Worm (Caenorhabditis elegans): ENCODE measurements around the gene eif-3.L.

eif-3.L gene

ce11 chrII:5579236-5579635 is 43.0 kb downstream of the eif-3.L start:
- TF ChIP-seq ztf-23 (GFP tag; IDR thresholded peaks at IDR 0.05) (no peak), tab-1 (GFP tag; IDR thresholded peaks at IDR 0.05) (no peak), cog-1 (tag; optimal IDR thresholded peaks at IDR 0.05) (no peak), klf-2 (GFP tag; conservative IDR thresholded peaks at IDR 0.05) (no peak), med-1 (GFP tag; optimal IDR thresholded peaks at IDR 0.05; ENCODE audit: insufficient read depth) (no peak), flt-1 (GFP tag; IDR thresholded peaks at IDR 0.05) (no peak), T22C8.4 (GFP tag; IDR thresholded peaks at IDR 0.05) (no peak), ztf-29 (GFP tag; IDR thresholded peaks at IDR 0.05) (no peak)

DNA sequence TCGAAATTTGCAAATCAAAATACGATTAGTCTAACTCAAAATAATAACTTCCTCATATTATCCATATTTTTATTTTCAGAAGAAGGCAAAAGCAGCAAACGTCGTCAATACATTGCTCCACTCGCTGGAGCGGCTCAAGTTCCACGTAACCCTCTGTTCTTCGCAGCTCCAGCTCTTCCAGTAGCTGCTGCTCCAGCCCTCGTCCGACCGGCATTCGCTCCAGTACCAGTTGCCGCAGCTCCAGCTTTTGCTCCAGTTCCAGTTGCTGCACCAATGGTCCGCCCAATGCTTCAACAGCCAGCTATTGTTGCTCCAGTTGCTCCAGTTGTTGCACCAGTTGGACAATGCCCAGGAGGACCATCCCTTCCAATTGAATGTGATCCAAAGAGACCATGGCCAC is 43.6 kb downstream of the eif-3.L start:
- TF ChIP-seq ztf-23 (GFP tag; IDR thresholded peaks at IDR 0.05) (no peak), ref-1 (GFP tag; conservative IDR thresholded peaks at IDR 0.05) (no peak)

DNA sequence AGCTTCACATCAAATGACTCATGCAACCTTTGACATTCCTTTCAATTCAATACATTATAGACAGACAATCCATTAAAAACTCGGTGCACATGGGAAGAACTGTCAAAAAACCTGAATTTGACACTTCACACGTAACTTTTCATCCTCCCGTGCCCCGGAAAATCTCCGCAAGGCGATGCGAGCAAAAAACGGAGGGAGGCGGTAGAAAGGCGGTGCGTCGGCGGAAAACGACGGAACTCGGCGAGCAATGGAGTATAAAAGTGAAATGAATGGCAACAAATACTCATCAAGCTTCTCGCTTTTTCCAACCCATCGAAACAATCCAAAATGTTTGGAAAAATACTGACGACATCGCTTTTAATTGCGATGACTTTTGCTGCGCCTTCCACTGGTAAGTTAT is 44.2 kb downstream of the eif-3.L start, which contains the start of gene T25E4.1:
TSS of gene T25E4.1 (plus strand) at position 301 of the 400 bp plus-strand sequence.
- TF ChIP-seq tab-1 (GFP tag; IDR thresholded peaks at IDR 0.05) (no peak), ztf-29 (GFP tag; IDR thresholded peaks at IDR 0.05) (no peak)

DNA sequence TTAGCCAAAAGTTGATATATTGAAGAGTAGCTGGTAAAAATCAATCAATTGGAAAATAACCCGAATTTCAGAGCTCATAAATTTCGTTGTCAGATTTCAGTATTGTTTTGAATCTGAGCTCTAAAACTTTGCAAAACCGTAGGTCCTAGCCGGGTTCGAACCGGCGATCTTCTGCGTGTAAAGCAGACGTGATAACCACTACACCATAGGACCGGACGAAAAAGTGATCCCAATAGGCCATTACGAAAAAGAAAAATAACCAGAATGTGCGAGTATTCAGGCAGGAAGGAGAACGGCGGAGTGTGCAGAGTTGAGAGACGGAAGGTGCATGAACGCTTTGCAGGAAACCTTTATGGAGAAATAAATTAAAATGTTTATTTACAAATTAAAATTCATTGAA is 45.2 kb downstream of the eif-3.L start:
- TF ChIP-seq tab-1 (GFP tag; IDR thresholded peaks at IDR 0.05) (peak; percentile 78), klf-2 (GFP tag; conservative IDR thresholded peaks at IDR 0.05) (0 out of 2 replicates have a peak, but pooled peaks have one; percentile 22), ztf-23 (GFP tag; IDR thresholded peaks at IDR 0.05) (peak; percentile 73), flt-1 (GFP tag; IDR thresholded peaks at IDR 0.05) (peak; percentile 87), T22C8.4 (GFP tag; IDR thresholded peaks at IDR 0.05) (peak; percentile 49; the same call in 1 of the 2 replicates), med-1 (GFP tag; optimal IDR thresholded peaks at IDR 0.05; ENCODE audit: insufficient read depth) (no peak), cog-1 (tag; optimal IDR thresholded peaks at IDR 0.05) (no peak)

DNA sequence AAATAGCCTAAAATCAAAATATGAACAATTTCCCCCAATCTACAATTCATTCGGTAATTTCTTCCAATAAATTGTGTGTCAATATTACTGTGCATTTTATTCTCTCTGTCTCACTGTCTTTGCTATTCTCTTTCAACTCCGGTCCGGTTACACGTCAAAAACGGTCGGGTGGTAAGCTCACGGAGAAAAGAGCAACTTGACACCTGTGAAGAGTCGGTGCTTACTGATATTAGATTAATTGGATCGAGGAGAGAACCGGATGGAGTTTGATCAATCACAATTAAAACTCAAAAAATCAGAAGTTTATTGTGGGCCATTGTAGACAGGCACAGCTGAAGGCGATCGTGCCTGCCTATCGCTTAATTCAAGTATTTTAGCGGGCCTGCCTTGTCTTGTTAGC is 47.4 kb downstream of the eif-3.L start:
- TF ChIP-seq ztf-23 (GFP tag; IDR thresholded peaks at IDR 0.05), result no peak
- TF ChIP-seq tab-1 (GFP tag; IDR thresholded peaks at IDR 0.05), result no peak
- TF ChIP-seq ref-1 (GFP tag; conservative IDR thresholded peaks at IDR 0.05), result no peak
- TF ChIP-seq cog-1 (tag; optimal IDR thresholded peaks at IDR 0.05), result no peak
- no peak for TF ChIP-seq T22C8.4 (GFP tag; IDR thresholded peaks at IDR 0.05)
- no peak for TF ChIP-seq ztf-29 (GFP tag; IDR thresholded peaks at IDR 0.05)
- no peak for TF ChIP-seq klf-2 (GFP tag; conservative IDR thresholded peaks at IDR 0.05)
- no peak for TF ChIP-seq med-1 (GFP tag; optimal IDR thresholded peaks at IDR 0.05; ENCODE audit: insufficient read depth)
- TF ChIP-seq flt-1 (GFP tag; IDR thresholded peaks at IDR 0.05), result no peak

DNA sequence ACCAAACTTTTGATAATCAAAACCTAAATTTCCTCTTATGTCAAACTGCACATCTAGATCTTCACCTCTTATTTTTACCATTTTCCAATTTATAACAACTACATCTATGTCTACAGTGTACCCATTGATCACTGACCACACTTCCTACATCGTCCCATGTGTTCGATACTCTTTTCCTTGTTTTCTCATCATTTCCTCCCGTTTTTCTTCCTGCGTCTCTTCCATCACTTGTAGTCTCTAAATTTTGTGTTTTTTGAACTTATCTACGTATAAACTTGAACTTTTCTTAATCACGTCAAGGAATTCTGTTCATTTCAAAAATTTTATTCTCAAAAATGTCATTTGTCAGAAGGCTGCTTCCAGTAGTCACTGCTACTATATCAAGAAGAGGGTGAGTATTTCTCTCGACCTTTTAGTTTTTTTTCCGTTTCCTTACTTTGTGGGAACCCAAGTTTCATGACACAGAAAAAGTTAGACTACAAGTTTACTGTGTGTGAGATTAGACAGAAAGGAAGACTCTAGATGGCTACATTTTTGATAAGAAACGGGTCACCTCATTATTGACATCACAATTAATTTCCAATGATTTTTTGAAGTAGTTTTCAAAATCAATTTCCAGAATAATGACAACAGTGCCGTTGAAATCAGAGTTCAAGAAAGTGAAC is 50.1 kb downstream of the eif-3.L start:
- TF ChIP-seq med-1 (GFP tag; optimal IDR thresholded peaks at IDR 0.05; ENCODE audit: insufficient read depth) (no peak), T22C8.4 (GFP tag; IDR thresholded peaks at IDR 0.05) (no peak), ztf-29 (GFP tag; IDR thresholded peaks at IDR 0.05) (no peak)

DNA sequence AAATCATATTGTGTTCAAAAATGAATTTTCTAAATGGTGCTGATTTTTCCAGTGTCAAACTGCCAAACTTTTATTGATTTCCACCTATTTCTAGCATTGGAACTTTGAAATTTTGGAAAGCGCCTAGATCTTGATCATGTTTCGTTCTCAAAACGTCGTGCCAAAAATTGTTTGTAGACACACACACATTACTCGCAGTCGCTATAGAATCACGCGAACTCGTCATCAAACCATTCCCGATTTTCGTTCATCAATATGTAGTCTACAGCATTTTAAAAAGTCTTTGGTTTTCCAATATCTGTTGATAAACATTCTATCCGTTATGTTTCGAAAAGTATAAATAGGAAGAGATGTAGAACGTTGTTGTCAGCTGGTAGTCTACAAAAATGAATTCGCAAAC is 52.0 kb downstream of the eif-3.L start, which contains the start of the genes C17C3.1 and C17C3.15:
TSS of gene C17C3.1 (plus strand) at position 301 of the 400 bp plus-strand sequence.
TSS of gene C17C3.15 (plus strand) at position 383 of the 400 bp plus-strand sequence.
- no peak for TF ChIP-seq ztf-29 (GFP tag; IDR thresholded peaks at IDR 0.05)
- no peak for TF ChIP-seq flt-1 (GFP tag; IDR thresholded peaks at IDR 0.05)
